Fruit fly (Drosophila melanogaster): ENCODE measurements around the gene CG33178.

- no peak for TF ChIP-seq eg (GFP tag; IDR thresholded peaks at IDR 0.05)
- TF ChIP-seq CG16779 (tag; optimal IDR thresholded peaks at IDR 0.05) = no peak
- no peak for TF ChIP-seq CG3919 (GFP tag; optimal IDR thresholded peaks at IDR 0.05)
- TF ChIP-seq CG6163 (GFP tag; IDR thresholded peaks at IDR 0.05) = no peak
- TF ChIP-seq Gug (GFP tag; IDR thresholded peaks at IDR 0.05) = no peak
- no peak for TF ChIP-seq pdm3 (GFP tag; optimal IDR thresholded peaks at IDR 0.05)
These were observed 4.2 kb upstream of the CG33178 start for dm6 chrX:15078394-15078793.
